Worm (Caenorhabditis elegans) whole organism, young adult: Measurements from ENCODE around the gene nstp-2.

ENCODE experiments used
- Y95B8A.8 ChIP-seq: fragments of 200-800 bp; sonication (Bioruptor generic); IDR thresholded peaks from 2 replicates; pipeline ENCODE4 v1.3.6; 2022; ENCODE audit warnings: missing genetic modification reagents, missing genetic modification characterization, missing compliant biosample characterization
- ama-1 ChIP-seq, 3 experiments: fragments of 150-350 bp in 1 of 3; sonication (generic microtip) in 2 of 3; optimal IDR thresholded peaks; 2 replicates each; lab custom pipeline; 2014 to 2018; ENCODE audit warnings: missing biosample characterization in 2 of 3, missing genetic modification characterization in 2 of 3, missing genetic modification reagents in 2 of 3
- unc-62 ChIP-seq: fragments of 150-350 bp; optimal IDR thresholded peaks from 2 replicates; lab custom pipeline; 2014; ENCODE audit warnings: missing biosample characterization, missing genetic modification reagents, missing genetic modification characterization

ce11 chrIV:6576728-6577101, 29.3 kb downstream of the nstp-2 start:
- no peak for TF ChIP-seq ama-1 (optimal IDR thresholded peaks at IDR 0.05; lab: Kevin White, UChicago)
- TF ChIP-seq ama-1 (GFP tag; optimal IDR thresholded peaks at IDR 0.05; lab: Kevin White, UChicago): no peak
- no peak for TF ChIP-seq Y95B8A.8 (GFP tag; lab: Robert Waterston, UW)
- TF ChIP-seq unc-62 (GFP tag; lab: Kevin White, UChicago): no peak
